Worm (Caenorhabditis elegans): ENCODE measurements around the gene cit-1.1.

cit-1.1 gene

ce11 chrIII:8044187-8044586 lies 34.6 kb upstream of the cit-1.1 start, which contains the start of gene K12H4.5:
K12H4.5 (plus strand) TSS chrIII:8044487.
- peak; percentile 17 for TF ChIP-seq ces-1 (GFP tag; optimal IDR thresholded peaks at IDR 0.05)
- TF ChIP-seq zip-8 (tag; optimal IDR thresholded peaks at IDR 0.05): no peak

ce11 chrIII:8043784-8044183 lies 34.2 kb upstream of the cit-1.1 start:
- peak; percentile 68 for TF ChIP-seq mab-5 (tag; optimal IDR thresholded peaks at IDR 0.05)
- peak; percentile 99 for TF ChIP-seq lin-13 (tag; optimal IDR thresholded peaks at IDR 0.05)
- TF ChIP-seq blmp-1 (tag; optimal IDR thresholded peaks at IDR 0.05): peak; percentile 67
- peak; percentile 99 for TF ChIP-seq M03D4.4 (tag; optimal IDR thresholded peaks at IDR 0.05)
- peak; percentile 88 for TF ChIP-seq hlh-1 (tag; optimal IDR thresholded peaks at IDR 0.05)
- TF ChIP-seq bed-3 (GFP tag; optimal IDR thresholded peaks at IDR 0.05): peak; percentile 98
- peak; percentile 98 for TF ChIP-seq ceh-43 (GFP tag; optimal IDR thresholded peaks at IDR 0.05)
- peak; percentile 22 for TF ChIP-seq nhr-2 (tag; optimal IDR thresholded peaks at IDR 0.05)
- TF ChIP-seq unc-39 (tag; optimal IDR thresholded peaks at IDR 0.05): peak; percentile 67
- TF ChIP-seq elt-1 (tag; optimal IDR thresholded peaks at IDR 0.05; ENCODE audit: borderline replicate concordance, insufficient read depth): peak; percentile 56
- TF ChIP-seq ztf-11 (tag; optimal IDR thresholded peaks at IDR 0.05): peak; percentile 94
- TF ChIP-seq mep-1 (tag; optimal IDR thresholded peaks at IDR 0.05): peak; percentile 100
- peak; percentile 93 for TF ChIP-seq lsy-2 (tag; optimal IDR thresholded peaks at IDR 0.05)
- peak; percentile 98 for TF ChIP-seq pha-4 (tag; optimal IDR thresholded peaks at IDR 0.05)
- TF ChIP-seq nhr-76 (tag; optimal IDR thresholded peaks at IDR 0.05): no peak
- peak; percentile 100 for TF ChIP-seq drap-1 (GFP tag; optimal IDR thresholded peaks at IDR 0.05)
- TF ChIP-seq ces-1 (GFP tag; optimal IDR thresholded peaks at IDR 0.05): peak; percentile 90
- TF ChIP-seq lin-32 (GFP tag; optimal IDR thresholded peaks at IDR 0.05): peak; percentile 100
- peak; percentile 97 for TF ChIP-seq sem-2 (GFP tag; optimal IDR thresholded peaks at IDR 0.05)
- TF ChIP-seq nhr-237 (tag; optimal IDR thresholded peaks at IDR 0.05): peak; percentile 99
- peak; percentile 100 for TF ChIP-seq mls-2 (tag; optimal IDR thresholded peaks at IDR 0.05)
- TF ChIP-seq zip-8 (tag; optimal IDR thresholded peaks at IDR 0.05): no peak
- peak; percentile 94 for TF ChIP-seq nhr-28 (tag; optimal IDR thresholded peaks at IDR 0.05)
- TF ChIP-seq ceh-39 (tag; optimal IDR thresholded peaks at IDR 0.05): peak; percentile 90
- peak; percentile 96 for TF ChIP-seq flh-1 (GFP tag; optimal IDR thresholded peaks at IDR 0.05)
- TF ChIP-seq unc-120 (tag; optimal IDR thresholded peaks at IDR 0.05; ENCODE audit: poor library complexity, severe bottlenecking): peak; percentile 99
- peak; percentile 98 for TF ChIP-seq ham-2 (GFP tag; optimal IDR thresholded peaks at IDR 0.05)
- no peak for TF ChIP-seq snpc-4 (tag; optimal IDR thresholded peaks at IDR 0.05)
- peak; percentile 100 for TF ChIP-seq sptf-1 (tag; optimal IDR thresholded peaks at IDR 0.05)
- TF ChIP-seq elt-3 (tag; optimal IDR thresholded peaks at IDR 0.05): peak; percentile 87
- peak; percentile 55 for TF ChIP-seq nhr-12 (tag; optimal IDR thresholded peaks at IDR 0.05)
- peak; percentile 99 for TF ChIP-seq tbx-8 (GFP tag; optimal IDR thresholded peaks at IDR 0.05)
- TF ChIP-seq ceh-83 (GFP tag; optimal IDR thresholded peaks at IDR 0.05): peak; percentile 99
- peak; percentile 99 for TF ChIP-seq cnd-1 (tag; optimal IDR thresholded peaks at IDR 0.05)
- TF ChIP-seq unc-62 (GFP tag; optimal IDR thresholded peaks at IDR 0.05): peak; percentile 94

ce11 chrIII:8042775-8043174 lies 33.2 kb upstream of the cit-1.1 start, which contains the start of gene K12H4.6:
K12H4.6 (minus strand) TSS chrIII:8042875.
- TF ChIP-seq nhr-76 (tag; optimal IDR thresholded peaks at IDR 0.05) (no peak), mab-5 (tag; optimal IDR thresholded peaks at IDR 0.05) (no peak), nhr-28 (tag; optimal IDR thresholded peaks at IDR 0.05) (no peak), flh-1 (GFP tag; optimal IDR thresholded peaks at IDR 0.05) (no peak), drap-1 (GFP tag; optimal IDR thresholded peaks at IDR 0.05) (no peak), ceh-39 (tag; optimal IDR thresholded peaks at IDR 0.05) (no peak), elt-3 (tag; optimal IDR thresholded peaks at IDR 0.05) (no peak), elt-1 (tag; optimal IDR thresholded peaks at IDR 0.05; ENCODE audit: borderline replicate concordance, insufficient read depth) (no peak), mls-2 (tag; optimal IDR thresholded peaks at IDR 0.05) (no peak), ztf-11 (tag; optimal IDR thresholded peaks at IDR 0.05) (no peak), tbx-8 (GFP tag; optimal IDR thresholded peaks at IDR 0.05) (no peak), pha-4 (tag; optimal IDR thresholded peaks at IDR 0.05) (no peak), ham-2 (GFP tag; optimal IDR thresholded peaks at IDR 0.05) (no peak), sptf-1 (tag; optimal IDR thresholded peaks at IDR 0.05) (no peak), bed-3 (GFP tag; optimal IDR thresholded peaks at IDR 0.05) (no peak), nhr-2 (tag; optimal IDR thresholded peaks at IDR 0.05) (no peak), mep-1 (tag; optimal IDR thresholded peaks at IDR 0.05) (no peak), unc-39 (tag; optimal IDR thresholded peaks at IDR 0.05) (no peak)

Data from whole organism, mixed stage, embryonic.